Fruit fly (Drosophila melanogaster): ENCODE data around the gene CG9953.

CG9953 gene

DNA sequence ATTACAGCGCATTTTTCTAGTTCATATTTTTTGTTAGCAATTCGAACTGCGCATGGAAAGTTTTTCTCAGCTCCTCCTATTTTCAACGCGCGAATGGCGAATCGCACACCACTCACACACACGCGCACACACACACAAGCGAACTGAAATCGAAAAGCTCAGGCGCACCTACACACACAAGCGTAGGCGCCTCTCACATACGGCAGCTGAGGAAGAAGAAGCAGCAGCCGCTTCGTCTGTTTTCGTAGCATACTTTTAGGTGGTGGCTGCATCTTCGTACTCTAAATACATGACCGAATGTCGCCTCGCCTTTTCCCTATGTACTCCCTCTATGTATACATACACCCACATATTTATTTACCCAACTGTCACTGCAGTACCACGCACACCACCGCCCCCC, 43.6 kb upstream of the CG9953 start:
- TF ChIP-seq chm (GFP tag; IDR thresholded peaks at IDR 0.05) = no peak
- TF ChIP-seq CG2199 (GFP tag; IDR thresholded peaks at IDR 0.05) = peak; percentile 70; the same call in 1 of the 3 replicates
- no peak for TF ChIP-seq CG9932 (GFP tag; IDR thresholded peaks at IDR 0.05)
- no peak for TF ChIP-seq ttk (GFP tag; IDR thresholded peaks at IDR 0.05)
- TF ChIP-seq row (GFP tag; IDR thresholded peaks at IDR 0.05) = no peak
- TF ChIP-seq her (GFP tag; optimal IDR thresholded peaks at IDR 0.05) = no peak
- TF ChIP-seq CTCF (GFP tag; optimal IDR thresholded peaks at IDR 0.05) = peak; percentile 48
- TF ChIP-seq CG10431 (GFP tag; optimal IDR thresholded peaks at IDR 0.05) = peak; percentile 26
- TF ChIP-seq CG13296 (GFP tag; optimal IDR thresholded peaks at IDR 0.05) = no peak
- TF ChIP-seq MBD-R2 (GFP tag; IDR thresholded peaks at IDR 0.05) = no peak
- TF ChIP-seq CG34422 (GFP tag; IDR thresholded peaks at IDR 0.05) = no peak
- no peak for TF ChIP-seq CG17802 (tag; optimal IDR thresholded peaks at IDR 0.05)
- 0 out of 3 replicates have a peak, but pooled peaks have one; percentile 40 for TF ChIP-seq Opbp (GFP tag; IDR thresholded peaks at IDR 0.05; ENCODE audit: partially characterized antibody)
- TF ChIP-seq CG18619 (GFP tag; optimal IDR thresholded peaks at IDR 0.05) = no peak
- TF ChIP-seq chinmo (GFP tag; IDR thresholded peaks at IDR 0.05; ENCODE audit: partially characterized antibody) = 0 out of 4 replicates have a peak, but pooled peaks have one; percentile 35
- peak; percentile 39 for TF ChIP-seq stwl (tag; optimal IDR thresholded peaks at IDR 0.05)
- no peak for TF ChIP-seq CG17912 (GFP tag; optimal IDR thresholded peaks at IDR 0.05)
- TF ChIP-seq lbe (GFP tag; optimal IDR thresholded peaks at IDR 0.05) = no peak
- no peak for TF ChIP-seq CG3281 (GFP tag; optimal IDR thresholded peaks at IDR 0.05)
- TF ChIP-seq CG13287 (GFP tag; IDR thresholded peaks at IDR 0.05; ENCODE audit: partially characterized antibody) = no peak
- TF ChIP-seq CG11560 (tag; IDR thresholded peaks at IDR 0.05) = no peak
- TF ChIP-seq CG17829 (tag; optimal IDR thresholded peaks at IDR 0.05) = no peak
- no peak for TF ChIP-seq Six4 (GFP tag; optimal IDR thresholded peaks at IDR 0.05)
- no peak for TF ChIP-seq insv (GFP tag; optimal IDR thresholded peaks at IDR 0.05)
- no peak for TF ChIP-seq CG9797 (GFP tag; optimal IDR thresholded peaks at IDR 0.05)
- peak; percentile 79 for TF ChIP-seq cg (GFP tag; optimal IDR thresholded peaks at IDR 0.05)
- TF ChIP-seq CG15479 (GFP tag; optimal IDR thresholded peaks at IDR 0.05) = no peak
- no peak for TF ChIP-seq seq (GFP tag; IDR thresholded peaks at IDR 0.05)
- TF ChIP-seq pita (GFP tag; optimal IDR thresholded peaks at IDR 0.05) = no peak
- TF ChIP-seq Nf-YB (GFP tag; optimal IDR thresholded peaks at IDR 0.05) = peak; percentile 72
- no peak for TF ChIP-seq CG7963 (GFP tag; IDR thresholded peaks at IDR 0.05; ENCODE audit: partially characterized antibody)
- TF ChIP-seq psq (GFP tag; optimal IDR thresholded peaks at IDR 0.05) = no peak
- TF ChIP-seq usp (GFP tag; optimal IDR thresholded peaks at IDR 0.05) = no peak
- TF ChIP-seq CG34224 (GFP tag; IDR thresholded peaks at IDR 0.05; ENCODE audit: partially characterized antibody) = no peak
- peak; percentile 8 for TF ChIP-seq CG8290 (GFP tag; optimal IDR thresholded peaks at IDR 0.05)
- peak; percentile 4 to 5 for TF ChIP-seq CG8290 (tag; optimal IDR thresholded peaks at IDR 0.05)
- no peak for TF ChIP-seq Gug (GFP tag; IDR thresholded peaks at IDR 0.05)
- no peak for TF ChIP-seq prd (optimal IDR thresholded peaks at IDR 0.05)
- 0 out of 3 replicates have a peak, but pooled peaks have one; percentile 7 for TF ChIP-seq prd (GFP tag; IDR thresholded peaks at IDR 0.05)
- peak; percentile 69 for TF ChIP-seq Deaf1 (tag; optimal IDR thresholded peaks at IDR 0.05)
- TF ChIP-seq CG10959 (GFP tag; IDR thresholded peaks at IDR 0.05) = 0 out of 2 replicates have a peak, but pooled peaks have one; percentile 31
- TF ChIP-seq D19B (GFP tag; optimal IDR thresholded peaks at IDR 0.05) = no peak
- no peak for TF ChIP-seq Xrp1 (GFP tag; IDR thresholded peaks at IDR 0.05)
- no peak for TF ChIP-seq luna (GFP tag; optimal IDR thresholded peaks at IDR 0.05)
- TF ChIP-seq CG13894 (tag; optimal IDR thresholded peaks at IDR 0.05) = no peak
- 0 out of 2 replicates have a peak, but pooled peaks have one; percentile 10 for TF ChIP-seq Awh (GFP tag; IDR thresholded peaks at IDR 0.05)
- no peak for TF ChIP-seq wdn (GFP tag; IDR thresholded peaks at IDR 0.05)
- peak; percentile 79 for TF ChIP-seq Nf-YC (tag; optimal IDR thresholded peaks at IDR 0.05)
- TF ChIP-seq twi (tag; optimal IDR thresholded peaks at IDR 0.05) = no peak
- no peak for TF ChIP-seq danr (GFP tag; IDR thresholded peaks at IDR 0.05)
- TF ChIP-seq gem (tag; optimal IDR thresholded peaks at IDR 0.05) = no peak
- TF ChIP-seq CG8478 (optimal IDR thresholded peaks at IDR 0.05) = peak; percentile 11
- no peak for TF ChIP-seq Sox102F (GFP tag; optimal IDR thresholded peaks at IDR 0.05)

All from whole organism, embryonic.